Fruit fly (Drosophila melanogaster): ENCODE results near the gene pll.

pll gene

dm6 chr3R:27244742-27245400 lies 8.1 kb downstream of the pll start, which contains the start of gene CG18766 (continued):
- TF ChIP-seq Hr4 (GFP tag; optimal IDR thresholded peaks at IDR 0.05) (no peak), CG9139 (GFP tag; optimal IDR thresholded peaks at IDR 0.05) (peak; percentile 61), CG6854 (GFP tag; optimal IDR thresholded peaks at IDR 0.05) (peak; percentile 58), Ets96B (tag; optimal IDR thresholded peaks at IDR 0.05) (no peak), Ets21C (GFP tag; optimal IDR thresholded peaks at IDR 0.05) (no peak), fd85E (GFP tag; optimal IDR thresholded peaks at IDR 0.05) (no peak), Gug (GFP tag; IDR thresholded peaks at IDR 0.05) (no peak), CG3919 (GFP tag; optimal IDR thresholded peaks at IDR 0.05) (peak; percentile 27), CG1621 (tag; optimal IDR thresholded peaks at IDR 0.05) (peak; percentile 13), Sox14 (GFP tag; optimal IDR thresholded peaks at IDR 0.05) (peak; percentile 36), svp (GFP tag) (peak; percentile 95)

dm6 chr3R:27244412-27244741 lies 8.6 kb downstream of the pll start:
- TF ChIP-seq CG11762 (GFP tag; optimal IDR thresholded peaks at IDR 0.05; ENCODE audit: insufficient read depth) (no peak), dac (GFP tag; optimal IDR thresholded peaks at IDR 0.05) (no peak), fkh (GFP tag; optimal IDR thresholded peaks at IDR 0.05) (peak; percentile 89), CG31627 (GFP tag; optimal IDR thresholded peaks at IDR 0.05) (no peak), esn (GFP tag; optimal IDR thresholded peaks at IDR 0.05) (peak; percentile 3), CG6808 (GFP tag; optimal IDR thresholded peaks at IDR 0.05) (no peak), Eip93F (GFP tag; optimal IDR thresholded peaks at IDR 0.05) (no peak), Ets21C (GFP tag; optimal IDR thresholded peaks at IDR 0.05) (no peak), CG3032 (tag; optimal IDR thresholded peaks at IDR 0.05) (no peak), lz (GFP tag; optimal IDR thresholded peaks at IDR 0.05) (peak; percentile 5)

dm6 chr3R:27240967-27241366 lies 12.0 kb downstream of the pll start, which contains the start of gene CG17991:
Gene CG17991, plus strand, starts transcription at chr3R:27241267.
- no peak for TF ChIP-seq Hr38 (GFP tag; optimal IDR thresholded peaks at IDR 0.05)
- no peak for TF ChIP-seq Ets96B (tag; optimal IDR thresholded peaks at IDR 0.05)
- no peak for TF ChIP-seq CG6163 (GFP tag; IDR thresholded peaks at IDR 0.05)
- no peak for TF ChIP-seq CG6276 (GFP tag; optimal IDR thresholded peaks at IDR 0.05)
- no peak for TF ChIP-seq Lpt (GFP tag; optimal IDR thresholded peaks at IDR 0.05)
- no peak for TF ChIP-seq CG10669 (GFP tag; optimal IDR thresholded peaks at IDR 0.05)
- TF ChIP-seq CG3032 (tag; optimal IDR thresholded peaks at IDR 0.05) = no peak
- TF ChIP-seq svp (GFP tag) = no peak
- TF ChIP-seq salr (GFP tag; optimal IDR thresholded peaks at IDR 0.05) = no peak
- TF ChIP-seq CG10631 (GFP tag; optimal IDR thresholded peaks at IDR 0.05) = no peak
- TF ChIP-seq Hr39 (GFP tag; optimal IDR thresholded peaks at IDR 0.05) = no peak
- no peak for TF ChIP-seq ss (GFP tag; optimal IDR thresholded peaks at IDR 0.05)
- no peak for TF ChIP-seq CG32006 (GFP tag; optimal IDR thresholded peaks at IDR 0.05)
- no peak for TF ChIP-seq acj6 (GFP tag; optimal IDR thresholded peaks at IDR 0.05)
- no peak for TF ChIP-seq OdsH (GFP tag; optimal IDR thresholded peaks at IDR 0.05)
- no peak for TF ChIP-seq CG11902 (GFP tag; optimal IDR thresholded peaks at IDR 0.05)

dm6 chr3R:27238438-27239301 lies 14.3 kb downstream of the pll start, which contains the start of the genes CG31064 and PolA2:
Gene CG31064, minus strand, starts transcription at chr3R:27239085.
Gene PolA2, plus strand, starts transcription at chr3R:27239163.
- peak; percentile 95 for TF ChIP-seq fkh (GFP tag; optimal IDR thresholded peaks at IDR 0.05)
- TF ChIP-seq esn (GFP tag; optimal IDR thresholded peaks at IDR 0.05) = peak; percentile 0
- TF ChIP-seq CG1621 (tag; optimal IDR thresholded peaks at IDR 0.05) = peak; percentile 37
- no peak for TF ChIP-seq svp (GFP tag)

Measured in whole organism, prepupa.